Worm (Caenorhabditis elegans) whole organism, L2 larva: ENCODE measurements around the gene hpo-10.

Experiments used
- C34F6.9 ChIP-seq: fragments of 150-350 bp; optimal IDR thresholded peaks from 2 replicates; lab custom pipeline; 2014; ENCODE audit warnings: missing biosample characterization, missing genetic modification characterization
- F13H6.1 ChIP-seq: sonication (generic microtip); optimal IDR thresholded peaks from 2 replicates; lab custom pipeline; 2016; ENCODE audit warnings: missing genetic modification characterization, missing compliant biosample characterization
- R02D3.7 ChIP-seq: fragments of 150-350 bp; optimal IDR thresholded peaks from 2 replicates; lab custom pipeline; 2014; ENCODE audit warnings: missing biosample characterization, missing genetic modification characterization
- ZK546.5 ChIP-seq: sonication (generic microtip); optimal IDR thresholded peaks from 2 replicates; lab custom pipeline; 2017; ENCODE audit warnings: missing biosample characterization, missing genetic modification characterization
- alr-1 ChIP-seq: fragments of 150-350 bp; optimal IDR thresholded peaks from 2 replicates; lab custom pipeline; 2014; ENCODE audit warnings: missing biosample characterization, missing genetic modification characterization
- aly-2 ChIP-seq: fragments of 150-350 bp; optimal IDR thresholded peaks from 2 replicates; lab custom pipeline; 2014; ENCODE audit warnings: missing biosample characterization, missing genetic modification characterization
- blmp-1 ChIP-seq: sonication (generic microtip); optimal IDR thresholded peaks from 2 replicates; lab custom pipeline; 2017; ENCODE audit warnings: missing genetic modification characterization, mild to moderate bottlenecking, missing compliant biosample characterization, antibody characterized with exemption, moderate library complexity; ENCODE audit not compliant: insufficient read depth
- ceh-16 ChIP-seq: fragments of 150-350 bp; optimal IDR thresholded peaks from 2 replicates; lab custom pipeline; 2014; ENCODE audit warnings: missing biosample characterization, missing genetic modification characterization
- crh-2 ChIP-seq: sonication (generic microtip); optimal IDR thresholded peaks from 2 replicates; lab custom pipeline; 2017; ENCODE audit warnings: missing biosample characterization, missing genetic modification characterization
- egl-27 ChIP-seq: sonication (generic microtip); optimal IDR thresholded peaks from 3 replicates; lab custom pipeline; 2017; ENCODE audit warnings: missing biosample characterization, missing genetic modification reagents, missing genetic modification characterization
- elt-1 ChIP-seq: fragments of 150-350 bp; optimal IDR thresholded peaks from 2 replicates; lab custom pipeline; 2014; ENCODE audit warnings: missing biosample characterization, missing genetic modification characterization
- fos-1 ChIP-seq: fragments of 150-350 bp; optimal IDR thresholded peaks from 2 replicates; lab custom pipeline; 2014; ENCODE audit warnings: missing biosample characterization, missing genetic modification characterization
- gmeb-1 ChIP-seq: fragments of 150-350 bp; optimal IDR thresholded peaks from 2 replicates; lab custom pipeline; 2014; ENCODE audit warnings: missing biosample characterization, missing genetic modification characterization
- lin-11 ChIP-seq: fragments of 150-350 bp; sonication (generic microtip); optimal IDR thresholded peaks from 2 replicates; lab custom pipeline; 2014; ENCODE audit warnings: missing biosample characterization, missing genetic modification characterization, inconsistent platforms, mixed read lengths
- lin-13 ChIP-seq: fragments of 150-350 bp; optimal IDR thresholded peaks from 2 replicates; lab custom pipeline; 2014; ENCODE audit warnings: missing biosample characterization, missing genetic modification reagents, missing genetic modification characterization
- lin-39 ChIP-seq: fragments of 150-350 bp; optimal IDR thresholded peaks from 2 replicates; lab custom pipeline; 2014; ENCODE audit warnings: missing biosample characterization, missing genetic modification reagents, missing genetic modification characterization
- lsy-2 ChIP-seq, 2 experiments: fragments of 150-350 bp in 1 of 2; sonication (generic microtip) in 1 of 2; optimal IDR thresholded peaks; 2 replicates each; lab custom pipeline; 2014 to 2017; ENCODE audit warnings: missing biosample characterization in 2 of 2, missing genetic modification characterization in 2 of 2
- mab-5 ChIP-seq: fragments of 150-350 bp; optimal IDR thresholded peaks from 2 replicates; lab custom pipeline; 2014; ENCODE audit warnings: missing biosample characterization, missing genetic modification characterization
- mdl-1 ChIP-seq, 2 experiments: fragments of 150-350 bp in 1 of 2; sonication (generic microtip) in 1 of 2; optimal IDR thresholded peaks; 2 replicates each; lab custom pipeline; 2017; ENCODE audit warnings: missing biosample characterization in 2 of 2, missing genetic modification characterization in 2 of 2
- nhr-10 ChIP-seq: sonication (generic microtip); optimal IDR thresholded peaks from 2 replicates; lab custom pipeline; 2017; ENCODE audit warnings: missing biosample characterization, missing genetic modification characterization
- nhr-12 ChIP-seq: fragments of 150-350 bp; optimal IDR thresholded peaks from 2 replicates; lab custom pipeline; 2014; ENCODE audit warnings: missing biosample characterization, missing genetic modification characterization
- nhr-129 ChIP-seq: fragments of 150-350 bp; optimal IDR thresholded peaks from 2 replicates; lab custom pipeline; 2014; ENCODE audit warnings: missing biosample characterization, missing genetic modification characterization
- nhr-21 ChIP-seq: fragments of 150-350 bp; optimal IDR thresholded peaks from 2 replicates; lab custom pipeline; 2014; ENCODE audit warnings: missing biosample characterization, missing genetic modification characterization
- nhr-23 ChIP-seq: fragments of 150-350 bp; optimal IDR thresholded peaks from 2 replicates; lab custom pipeline; 2014; ENCODE audit warnings: missing biosample characterization, missing genetic modification reagents, missing genetic modification characterization
- nhr-25 ChIP-seq: fragments of 150-350 bp; sonication (generic microtip); optimal IDR thresholded peaks from 3 replicates; lab custom pipeline; 2014; ENCODE audit warnings: missing biosample characterization, missing genetic modification characterization
- nhr-77 ChIP-seq: fragments of 150-350 bp; optimal IDR thresholded peaks from 2 replicates; lab custom pipeline; 2014; ENCODE audit warnings: missing biosample characterization, missing genetic modification characterization
- peb-1 ChIP-seq: fragments of 150-350 bp; optimal IDR thresholded peaks from 2 replicates; lab custom pipeline; 2014; ENCODE audit warnings: missing biosample characterization, missing genetic modification characterization
- sem-4 ChIP-seq: fragments of 150-350 bp; optimal IDR thresholded peaks from 2 replicates; lab custom pipeline; 2014; ENCODE audit warnings: missing biosample characterization, missing genetic modification reagents, missing genetic modification characterization
- sma-3 ChIP-seq: sonication (generic microtip); optimal IDR thresholded peaks from 2 replicates; lab custom pipeline; 2016; ENCODE audit warnings: missing genetic modification reagents, missing genetic modification characterization, missing compliant biosample characterization
- sma-9 ChIP-seq, 2 experiments: fragments of 150-350 bp in 1 of 2; sonication (generic microtip) in 1 of 2; optimal IDR thresholded peaks; 2 replicates each; lab custom pipeline; 2014 to 2016; ENCODE audit warnings: missing genetic modification characterization in 2 of 2, mild to moderate bottlenecking in 1 of 2, missing biosample characterization in 1 of 2, missing compliant biosample characterization in 1 of 2, missing genetic modification reagents in 1 of 2, moderate library complexity in 1 of 2
- unc-39 ChIP-seq: fragments of 150-350 bp; optimal IDR thresholded peaks from 2 replicates; lab custom pipeline; 2014; ENCODE audit warnings: missing biosample characterization, missing genetic modification characterization
- unc-55 ChIP-seq: fragments of 150-350 bp; sonication (generic microtip); optimal IDR thresholded peaks from 3 replicates; lab custom pipeline; 2014; ENCODE audit warnings: missing biosample characterization, missing genetic modification reagents, missing genetic modification characterization
- unc-62 ChIP-seq: fragments of 150-350 bp; optimal IDR thresholded peaks from 2 replicates; lab custom pipeline; 2014; ENCODE audit warnings: missing biosample characterization, missing genetic modification reagents, missing genetic modification characterization
- zag-1 ChIP-seq: fragments of 150-350 bp; optimal IDR thresholded peaks from 2 replicates; lab custom pipeline; 2014; ENCODE audit warnings: missing biosample characterization, missing genetic modification characterization
- ztf-1 ChIP-seq: fragments of 200-800 bp; sonication (Bioruptor generic); conservative IDR thresholded peaks from 2 replicates; pipeline ENCODE4 v1.3.6; 2022; ENCODE audit warnings: missing genetic modification characterization, missing compliant biosample characterization
- ztf-4 ChIP-seq: fragments of 150-350 bp; optimal IDR thresholded peaks from 2 replicates; lab custom pipeline; 2014; ENCODE audit warnings: missing biosample characterization, missing genetic modification characterization

Gene hpo-10

ce11 chrIII:5879291-5879968 is at the start of gene hpo-10:
Gene hpo-10, plus strand, starts transcription at chrIII:5879489.
- TF ChIP-seq lsy-2 (tag; optimal IDR thresholded peaks at IDR 0.05; lab: Kevin White, UChicago) (peak; percentile 9 to 57), unc-55 (GFP tag; lab: Kevin White, UChicago) (peak; percentile 55), nhr-25 (tag; lab: Kevin White, UChicago) (peak; percentile 17), aly-2 (tag; lab: Kevin White, UChicago) (no peak), gmeb-1 (tag; lab: Kevin White, UChicago) (peak; percentile 1), lin-13 (GFP tag; lab: Kevin White, UChicago) (peak; percentile 41), crh-2 (tag; lab: Kevin White, UChicago) (peak; percentile 52), nhr-21 (no peak), egl-27 (tag; lab: Kevin White, UChicago) (no peak), C34F6.9 (tag; lab: Kevin White, UChicago) (peak; percentile 56)

DNA sequence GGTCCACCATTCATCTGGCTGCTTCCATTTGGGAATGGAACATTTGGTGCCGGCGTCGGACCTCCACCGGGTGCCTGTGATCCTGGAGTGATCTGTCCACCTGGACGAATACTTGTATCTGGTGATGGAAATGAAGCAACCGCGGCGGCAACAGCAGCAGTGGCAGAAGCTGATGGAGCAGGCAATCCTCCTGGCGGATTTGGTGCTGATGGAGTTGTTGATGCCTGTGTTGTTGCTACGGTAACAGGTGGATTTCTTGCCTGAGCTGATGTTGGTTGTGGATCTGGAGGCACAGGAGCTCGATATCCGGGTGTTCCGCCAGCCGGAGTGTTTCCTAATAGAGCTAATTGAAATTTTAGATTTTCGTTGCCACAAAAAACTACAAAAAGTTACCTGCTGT is 46.8 kb upstream of the hpo-10 start:
- TF ChIP-seq lsy-2 (tag; optimal IDR thresholded peaks at IDR 0.05; lab: Kevin White, UChicago), result no peak
- TF ChIP-seq peb-1 (tag; lab: Kevin White, UChicago), result no peak
- no peak for TF ChIP-seq mab-5 (tag; lab: Kevin White, UChicago)
- no peak for TF ChIP-seq gmeb-1 (tag; lab: Kevin White, UChicago)
- no peak for TF ChIP-seq R02D3.7
- TF ChIP-seq nhr-21, result no peak
- TF ChIP-seq lin-13 (GFP tag; lab: Kevin White, UChicago), result no peak
- no peak for TF ChIP-seq ceh-16 (tag; lab: Kevin White, UChicago)
- no peak for TF ChIP-seq alr-1
- no peak for TF ChIP-seq nhr-12 (tag; lab: Kevin White, UChicago)
- TF ChIP-seq zag-1 (tag; lab: Kevin White, UChicago), result no peak
- TF ChIP-seq nhr-23 (tag; lab: Kevin White, UChicago), result no peak

DNA sequence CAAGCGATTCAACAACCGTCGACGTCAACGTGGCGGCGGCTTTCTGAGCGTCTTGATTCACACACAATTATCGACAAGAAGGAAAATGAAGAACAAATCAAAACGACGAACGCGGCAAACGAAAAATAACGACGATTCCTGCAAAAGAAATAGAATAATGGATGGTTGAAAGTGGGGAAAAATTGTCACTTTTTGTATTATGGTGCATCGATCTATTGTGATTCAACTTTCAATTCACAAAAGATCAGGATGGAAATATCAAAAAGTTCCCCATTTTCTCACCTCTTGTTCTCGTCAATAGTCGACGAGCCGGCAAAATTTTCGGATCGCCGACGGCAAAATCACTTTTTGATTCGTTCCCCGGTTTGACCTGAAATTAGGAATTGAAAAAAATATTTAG is 45.9 kb upstream of the hpo-10 start, which contains the start of the genes R12B2.13 and mdt-15:
R12B2.13 (minus strand) TSS at position 101 of the 400 bp plus-strand sequence.
mdt-15 (minus strand) TSS at position 376 of the 400 bp plus-strand sequence.
- TF ChIP-seq ZK546.5 (tag; lab: Kevin White, UChicago), result no peak
- TF ChIP-seq sem-4 (tag; lab: Kevin White, UChicago), result no peak
- no peak for TF ChIP-seq sma-3
- no peak for TF ChIP-seq unc-62 (GFP tag; lab: Kevin White, UChicago)
- TF ChIP-seq unc-55 (GFP tag; lab: Kevin White, UChicago), result no peak
- no peak for TF ChIP-seq lsy-2 (tag; optimal IDR thresholded peaks at IDR 0.05; lab: Kevin White, UChicago)
- no peak for TF ChIP-seq lin-39 (tag; lab: Kevin White, UChicago)
- TF ChIP-seq lin-11 (tag; lab: Kevin White, UChicago), result no peak
- TF ChIP-seq nhr-77, result no peak
- no peak for TF ChIP-seq F13H6.1 (tag; lab: Kevin White, UChicago)

DNA sequence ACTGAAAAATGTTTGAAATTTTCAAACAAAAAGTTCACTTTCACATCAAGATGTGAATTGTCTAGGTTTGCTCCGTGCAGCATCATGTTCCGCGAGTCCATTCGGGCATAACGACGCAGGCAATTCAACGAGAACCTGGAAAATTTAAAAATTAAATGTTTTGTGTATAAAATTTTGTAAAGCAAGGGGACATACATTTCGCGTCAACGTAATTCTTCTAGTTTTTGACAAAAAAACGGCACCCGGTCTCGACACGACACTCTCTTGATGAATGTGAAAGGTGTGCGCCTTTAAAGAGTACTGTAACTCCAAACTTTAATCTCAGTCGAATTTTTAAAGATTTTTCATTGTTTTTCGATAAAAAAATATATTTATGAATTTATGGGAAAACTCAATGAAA is 45.2 kb upstream of the hpo-10 start, which contains the start of gene R12B2.6:
R12B2.6 (minus strand) TSS at position 101 of the 400 bp plus-strand sequence.
- no peak for TF ChIP-seq C34F6.9 (tag; lab: Kevin White, UChicago)
- TF ChIP-seq nhr-77, result no peak

DNA sequence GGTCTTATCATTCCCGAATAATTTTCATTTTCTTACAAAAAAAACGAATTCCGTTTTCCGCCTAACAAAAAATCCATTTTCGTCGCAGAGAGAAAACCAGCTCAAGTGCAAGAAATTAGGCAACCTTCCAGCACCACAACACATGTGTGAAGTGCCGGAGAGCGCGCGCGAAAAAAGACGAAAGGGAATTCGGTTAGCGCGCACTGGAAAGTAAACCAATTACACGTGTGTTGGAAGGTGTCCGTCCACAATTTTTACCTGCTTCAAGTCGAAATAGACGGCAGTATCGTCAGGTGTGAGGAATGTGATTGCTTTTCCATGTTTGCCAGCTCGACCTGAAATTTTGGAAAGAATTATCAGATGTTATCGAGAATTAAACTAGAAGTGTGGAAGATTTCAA is 44.6 kb upstream of the hpo-10 start:
- TF ChIP-seq unc-39 (tag; lab: Kevin White, UChicago) (no peak), nhr-77 (no peak)

ce11 chrIII:5835163-5835871 is 44.0 kb upstream of the hpo-10 start:
- no peak for TF ChIP-seq nhr-10 (tag; lab: Kevin White, UChicago)
- TF ChIP-seq F13H6.1 (tag; lab: Kevin White, UChicago), result peak; percentile 23
- TF ChIP-seq elt-1 (tag; lab: Kevin White, UChicago), result no peak
- TF ChIP-seq nhr-129 (tag; lab: Kevin White, UChicago), result peak; percentile 38
- no peak for TF ChIP-seq lin-13 (GFP tag; lab: Kevin White, UChicago)
- TF ChIP-seq sma-3, result peak; percentile 39
- TF ChIP-seq crh-2 (tag; lab: Kevin White, UChicago), result peak; percentile 57
- no peak for TF ChIP-seq unc-62 (GFP tag; lab: Kevin White, UChicago)
- TF ChIP-seq mdl-1 (tag; optimal IDR thresholded peaks at IDR 0.05; lab: Kevin White, UChicago), result no peak
- no peak for TF ChIP-seq lin-11 (tag; lab: Kevin White, UChicago)
- TF ChIP-seq ztf-4 (tag; lab: Kevin White, UChicago), result peak; percentile 50
- no peak for TF ChIP-seq lin-39 (tag; lab: Kevin White, UChicago)
- peak; percentile 37 for TF ChIP-seq blmp-1 (tag; lab: Kevin White, UChicago)
- TF ChIP-seq nhr-12 (tag; lab: Kevin White, UChicago), result no peak
- no peak for TF ChIP-seq ztf-1 (GFP tag; lab: Robert Waterston, UW)
- TF ChIP-seq fos-1 (tag; lab: Kevin White, UChicago), result peak; percentile 85
- no peak for TF ChIP-seq alr-1
- no peak for TF ChIP-seq mab-5 (tag; lab: Kevin White, UChicago)
- peak; percentile 52 for TF ChIP-seq nhr-21
- TF ChIP-seq ZK546.5 (tag; lab: Kevin White, UChicago), result no peak
- TF ChIP-seq sma-9 (GFP tag; optimal IDR thresholded peaks at IDR 0.05; lab: Kevin White, UChicago), result peak; percentile 48
- no peak for TF ChIP-seq sma-9 (tag; optimal IDR thresholded peaks at IDR 0.05; lab: Kevin White, UChicago)
